Fruit fly (Drosophila melanogaster) whole organism, embryonic: ENCODE data around the gene mRpL19.

ENCODE experiments used
- Bteb2 ChIP-seq: fragments of 200-800 bp; sonication (Bioruptor generic); optimal IDR thresholded peaks from 2 replicates; lab custom pipeline; 2016; ENCODE audit warnings: missing biosample characterization, missing genetic modification characterization
- CG11504 ChIP-seq: fragments of 200-800 bp; sonication (Bioruptor generic); optimal IDR thresholded peaks from 3 replicates; lab custom pipeline; 2019; ENCODE audit warnings: missing biosample characterization, mild to moderate bottlenecking, missing genetic modification characterization, moderate library complexity
- CG11723 ChIP-seq: fragments of 200-800 bp; sonication (Bioruptor generic); optimal IDR thresholded peaks from 2 replicates; lab custom pipeline; 2017; ENCODE audit warnings: missing biosample characterization, mild to moderate bottlenecking, missing genetic modification characterization
- CG1602 ChIP-seq: fragments of 200-800 bp; sonication (Bioruptor generic); optimal IDR thresholded peaks from 3 replicates; lab custom pipeline; 2016; ENCODE audit warnings: missing biosample characterization, missing genetic modification characterization
- CG17361 ChIP-seq: fragments of 200-800 bp; sonication (Bioruptor generic); IDR thresholded peaks from 3 replicates; pipeline ENCODE4 v1.3.6; 2022; ENCODE audit warnings: missing biosample characterization, missing genetic modification characterization
- CG17385 ChIP-seq: fragments of 200-800 bp; sonication (Bioruptor generic); optimal IDR thresholded peaks from 3 replicates; lab custom pipeline; 2018; ENCODE audit warnings: missing biosample characterization, mild to moderate bottlenecking, missing genetic modification characterization
- CG18262 ChIP-seq: fragments of 200-800 bp; optimal IDR thresholded peaks from 3 replicates; lab custom pipeline; 2019; ENCODE audit warnings: missing biosample characterization, mild to moderate bottlenecking, missing genetic modification characterization, moderate library complexity
- CG18599 ChIP-seq: fragments of 200-800 bp; sonication (Bioruptor generic); optimal IDR thresholded peaks from 3 replicates; lab custom pipeline; 2017; ENCODE audit warnings: missing biosample characterization, missing genetic modification characterization, mild to moderate bottlenecking, moderate library complexity, missing genetic modification reagents
- CG2202 ChIP-seq: fragments of 200-800 bp; sonication (Bioruptor generic); optimal IDR thresholded peaks from 2 replicates; lab custom pipeline; 2018; ENCODE audit warnings: missing biosample characterization, mild to moderate bottlenecking, missing genetic modification characterization
- CG3726 ChIP-seq: fragments of 200-800 bp; sonication (Bioruptor generic); IDR thresholded peaks from 3 replicates; pipeline ENCODE4, ENCODE4 v1.3.6; 2022; ENCODE audit warnings: missing biosample characterization, missing genetic modification characterization
- CG5245 ChIP-seq: fragments of 200-800 bp; sonication (Bioruptor generic); optimal IDR thresholded peaks from 3 replicates; lab custom pipeline; 2016; ENCODE audit warnings: missing biosample characterization, missing genetic modification characterization
- D19A ChIP-seq: fragments of 200-800 bp; optimal IDR thresholded peaks from 3 replicates; lab custom pipeline; 2019; ENCODE audit warnings: missing biosample characterization, mild to moderate bottlenecking, missing genetic modification characterization, moderate library complexity
- D19B ChIP-seq: fragments of 200-800 bp; sonication (Bioruptor generic); optimal IDR thresholded peaks from 2 replicates; lab custom pipeline; 2017; ENCODE audit warnings: missing biosample characterization, mild to moderate bottlenecking, missing genetic modification characterization
- Eip74EF ChIP-seq, 2 experiments: fragments of 200-800 bp in 1 of 2; fragments of >200 bp in 1 of 2; sonication (Bioruptor generic) in 1 of 2; optimal IDR thresholded peaks; 2 replicates each; lab custom pipeline; 2017 to 2019; ENCODE audit warnings: missing biosample characterization in 2 of 2, missing genetic modification characterization in 2 of 2, mild to moderate bottlenecking in 1 of 2, moderate library complexity in 1 of 2
- Fer3 ChIP-seq: fragments of 200-800 bp; sonication (Bioruptor generic); optimal IDR thresholded peaks from 2 replicates; lab custom pipeline; 2018; ENCODE audit warnings: missing biosample characterization, mild to moderate bottlenecking, missing genetic modification characterization, moderate library complexity
- Hsf ChIP-seq: fragments of 200-800 bp; sonication (Bioruptor generic); optimal IDR thresholded peaks from 3 replicates; lab custom pipeline; 2016; ENCODE audit warnings: missing biosample characterization, missing genetic modification characterization
- Kr ChIP-seq: fragments of 200-800 bp; sonication (Bioruptor generic); optimal IDR thresholded peaks from 2 replicates; lab custom pipeline; 2017; ENCODE audit warnings: missing biosample characterization, mild to moderate bottlenecking, missing genetic modification characterization
- Myb ChIP-seq: fragments of 200-800 bp; sonication (Bioruptor generic); optimal IDR thresholded peaks from 2 replicates; lab custom pipeline; 2016; ENCODE audit warnings: missing biosample characterization, missing genetic modification characterization
- NC2α ChIP-seq: fragments of 200-800 bp; sonication (Bioruptor generic); optimal IDR thresholded peaks from 2 replicates; lab custom pipeline; 2016; ENCODE audit warnings: missing biosample characterization, missing genetic modification characterization
- Nf-YB ChIP-seq: fragments of 200-800 bp; sonication (Bioruptor generic); optimal IDR thresholded peaks from 3 replicates; lab custom pipeline; 2019; ENCODE audit warnings: missing biosample characterization, mild to moderate bottlenecking, missing genetic modification characterization, moderate library complexity
- Nf-YC ChIP-seq: fragments of 200-800 bp; optimal IDR thresholded peaks from 3 replicates; lab custom pipeline; 2019; ENCODE audit warnings: missing biosample characterization, mild to moderate bottlenecking, missing genetic modification characterization, moderate library complexity
- Pdp1 ChIP-seq, 2 experiments: fragments of 200-800 bp; sonication (Bioruptor generic); optimal IDR thresholded peaks; 3 replicates each; lab custom pipeline; 2016; ENCODE audit warnings: missing biosample characterization in 2 of 2, missing genetic modification characterization in 2 of 2, mild to moderate bottlenecking in 1 of 2, moderate library complexity in 1 of 2
- Side ChIP-seq: fragments of 200-800 bp; sonication (Bioruptor generic); optimal IDR thresholded peaks from 2 replicates; lab custom pipeline; 2016; ENCODE audit warnings: missing biosample characterization, missing genetic modification characterization
- Sox100B ChIP-seq: fragments of 200-800 bp; sonication (Bioruptor generic); optimal IDR thresholded peaks from 3 replicates; lab custom pipeline; 2018; ENCODE audit warnings: missing biosample characterization, mild to moderate bottlenecking, missing genetic modification characterization
- Sry-δ ChIP-seq: fragments of 200-800 bp; sonication (Bioruptor generic); optimal IDR thresholded peaks from 2 replicates; lab custom pipeline; 2016; ENCODE audit warnings: missing biosample characterization, missing genetic modification characterization
- abd-A ChIP-seq: fragments of 200-800 bp; sonication (Bioruptor generic); optimal IDR thresholded peaks from 3 replicates; lab custom pipeline; 2019; ENCODE audit warnings: missing biosample characterization, mild to moderate bottlenecking, missing genetic modification characterization, moderate library complexity
- al ChIP-seq: fragments of 200-800 bp; sonication (Bioruptor generic); IDR thresholded peaks from 2 replicates; pipeline ENCODE4 v1.3.6; 2022; ENCODE audit warnings: missing biosample characterization, missing genetic modification characterization
- caup ChIP-seq: fragments of 200-800 bp; sonication (Bioruptor generic); optimal IDR thresholded peaks from 3 replicates; lab custom pipeline; 2017; ENCODE audit warnings: missing biosample characterization, mild to moderate bottlenecking, missing genetic modification characterization, moderate library complexity; ENCODE audit not compliant: severe bottlenecking
- corto ChIP-seq: fragments of 200-800 bp; sonication (Bioruptor generic); optimal IDR thresholded peaks from 2 replicates; lab custom pipeline; 2016; ENCODE audit warnings: missing biosample characterization, mild to moderate bottlenecking, missing genetic modification characterization, moderate library complexity
- crc ChIP-seq: fragments of 200-800 bp; sonication (Bioruptor generic); optimal IDR thresholded peaks from 2 replicates; lab custom pipeline; 2016; ENCODE audit warnings: missing biosample characterization, missing genetic modification characterization
- ems ChIP-seq: fragments of 200-800 bp; sonication (Bioruptor generic); optimal IDR thresholded peaks from 3 replicates; lab custom pipeline; 2016; ENCODE audit warnings: missing biosample characterization, missing genetic modification characterization
- gem ChIP-seq: fragments of 200-800 bp; sonication (Bioruptor generic); optimal IDR thresholded peaks from 2 replicates; lab custom pipeline; 2019; ENCODE audit warnings: missing biosample characterization, mild to moderate bottlenecking, missing genetic modification characterization, moderate library complexity
- grn ChIP-seq: fragments of 200-800 bp; sonication (Bioruptor generic); optimal IDR thresholded peaks from 3 replicates; lab custom pipeline; 2017; ENCODE audit warnings: missing biosample characterization, missing genetic modification characterization
- gsb-n ChIP-seq: fragments of 200-800 bp; sonication (Bioruptor generic); optimal IDR thresholded peaks from 3 replicates; lab custom pipeline; 2018; ENCODE audit warnings: missing biosample characterization, mild to moderate bottlenecking, missing genetic modification characterization
- nau ChIP-seq: fragments of 200-800 bp; sonication (Bioruptor generic); optimal IDR thresholded peaks from 3 replicates; lab custom pipeline; 2017; ENCODE audit warnings: missing biosample characterization, mild to moderate bottlenecking, missing genetic modification characterization, missing genetic modification reagents
- oc ChIP-seq: fragments of 200-800 bp; sonication (Bioruptor generic); optimal IDR thresholded peaks from 2 replicates; lab custom pipeline; 2018; ENCODE audit warnings: missing biosample characterization, mild to moderate bottlenecking, missing genetic modification characterization, moderate library complexity
- onecut ChIP-seq: fragments of 200-800 bp; sonication (Bioruptor generic); IDR thresholded peaks from 2 replicates; pipeline ENCODE4 v1.3.6; 2022; ENCODE audit warnings: missing biosample characterization, missing genetic modification characterization
- pros ChIP-seq: fragments of 200-800 bp; sonication (Bioruptor generic); optimal IDR thresholded peaks from 3 replicates; lab custom pipeline; 2019; ENCODE audit warnings: missing biosample characterization, mild to moderate bottlenecking, missing genetic modification characterization, moderate library complexity
- scrt ChIP-seq: fragments of 200-800 bp; sonication (Bioruptor generic); optimal IDR thresholded peaks from 2 replicates; lab custom pipeline; 2018; ENCODE audit warnings: missing biosample characterization, mild to moderate bottlenecking, missing genetic modification characterization, moderate library complexity
- sens ChIP-seq: fragments of 200-800 bp; sonication (Bioruptor generic); peaks from one replicate; lab custom pipeline; 2016; ENCODE audit warnings: missing biosample characterization, missing genetic modification characterization
- seq ChIP-seq: fragments of 200-800 bp; sonication (Bioruptor generic); IDR thresholded peaks from 2 replicates; pipeline ENCODE4 v1.3.6; 2022; ENCODE audit warnings: missing biosample characterization, missing genetic modification characterization
- sqz ChIP-seq: fragments of 200-800 bp; sonication (Bioruptor generic); optimal IDR thresholded peaks from 3 replicates; lab custom pipeline; 2018; ENCODE audit warnings: missing biosample characterization, mild to moderate bottlenecking, missing genetic modification characterization
- sr ChIP-seq: fragments of 200-800 bp; sonication (Bioruptor generic); IDR thresholded peaks from 3 replicates; pipeline ENCODE4 v1.3.6; 2022; ENCODE audit warnings: missing biosample characterization, missing genetic modification characterization
- tll ChIP-seq, 2 experiments: fragments of 200-800 bp in 1 of 2; fragments of >200 bp in 1 of 2; sonication (Bioruptor generic) in 1 of 2; optimal IDR thresholded peaks; 2 replicates each; lab custom pipeline; 2017 to 2019; ENCODE audit warnings: missing biosample characterization in 2 of 2, missing genetic modification characterization in 2 of 2, mild to moderate bottlenecking in 1 of 2, moderate library complexity in 1 of 2
- vnd ChIP-seq: fragments of 200-800 bp; sonication (Bioruptor generic); IDR thresholded peaks from 3 replicates; pipeline ENCODE4 v1.3.6; 2022; ENCODE audit warnings: missing biosample characterization, missing genetic modification characterization; ENCODE audit not compliant: partially characterized antibody
- wek ChIP-seq: fragments of 200-800 bp; sonication (Bioruptor generic); optimal IDR thresholded peaks from 3 replicates; lab custom pipeline; 2018; ENCODE audit warnings: missing biosample characterization, mild to moderate bottlenecking, missing genetic modification characterization, moderate library complexity
- z ChIP-seq: fragments of 200-800 bp; sonication (Bioruptor generic); IDR thresholded peaks from 3 replicates; pipeline ENCODE4 v1.3.6; 2022; ENCODE audit warnings: missing biosample characterization, missing genetic modification characterization

The mRpL19 gene

DNA sequence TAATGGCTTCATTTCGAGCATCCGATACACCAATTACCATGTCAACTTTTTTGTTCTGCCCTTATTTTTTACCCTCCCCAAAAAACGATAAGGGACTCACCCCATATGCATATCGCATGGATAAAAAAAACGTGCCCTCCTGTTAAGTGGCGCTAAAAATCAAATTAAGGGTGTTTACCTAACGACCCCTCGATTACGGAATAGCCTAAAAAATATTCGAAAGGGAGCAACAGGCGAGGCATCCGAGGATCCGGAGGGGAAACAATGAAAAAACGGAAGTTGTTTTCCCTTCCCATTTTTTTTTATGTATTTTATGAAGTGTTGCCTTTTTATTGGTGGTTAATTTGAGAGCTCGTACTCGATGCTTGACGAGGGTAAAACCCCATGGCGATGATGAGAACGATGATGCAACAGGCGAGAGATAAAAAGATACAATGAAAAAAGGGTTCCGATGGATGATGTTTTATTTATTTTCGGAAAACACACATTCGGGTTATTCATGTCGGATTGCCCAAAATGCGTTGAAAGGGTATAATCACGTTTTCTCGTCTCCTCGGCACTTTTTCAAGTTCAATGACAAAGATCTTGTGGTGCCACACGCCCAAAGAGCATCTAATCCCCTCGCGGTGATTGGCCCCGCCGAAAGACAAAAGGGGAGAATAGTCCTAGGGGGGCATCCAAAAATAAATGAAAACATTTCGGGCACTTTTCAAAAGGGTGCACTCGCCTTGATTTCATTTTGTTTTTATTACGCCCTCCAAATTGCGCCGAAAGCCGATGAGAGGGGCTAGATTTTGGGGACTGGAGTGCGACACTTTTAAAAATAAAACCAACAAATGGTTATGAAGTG is 10.6 kb downstream of the mRpL19 start, which contains the start of gene CG44227:
TSS of gene CG44227 (minus strand) at position 849 of the 850 bp plus-strand sequence.
- TF ChIP-seq oc (tag; lab: Kevin White, UChicago) (no peak), crc (no peak), gsb-n (peak; percentile 47), sens (GFP tag; lab: Kevin White, UChicago) (peak; percentile 67), z (GFP tag; lab: Robert Waterston, UW) (peak; percentile 26; the same call in 1 of the 3 replicates), grn (peak; percentile 3), Kr (GFP tag; lab: Kevin White, UChicago) (peak; percentile 95), CG18262 (no peak), Pdp1 (GFP tag; optimal IDR thresholded peaks at IDR 0.05; lab: Kevin White, UChicago) (peak in 1 of 2 experiments; percentile 10), CG17385 (GFP tag; lab: Kevin White, UChicago) (no peak), scrt (peak; percentile 80), D19A (peak; percentile 68), al (GFP tag; lab: Robert Waterston, UW) (no peak), Nf-YC (tag; lab: Kevin White, UChicago) (peak; percentile 49), sqz (GFP tag; lab: Kevin White, UChicago) (peak; percentile 97), Fer3 (tag; lab: Kevin White, UChicago) (no peak), CG5245 (GFP tag; lab: Kevin White, UChicago) (no peak), CG11723 (GFP tag; lab: Kevin White, UChicago) (no peak), ems (GFP tag; lab: Kevin White, UChicago) (no peak), Sox100B (no peak), tll (GFP tag; optimal IDR thresholded peaks at IDR 0.05; lab: Kevin White, UChicago) (peak in 1 of 2 experiments; percentile 26), Nf-YB (GFP tag; lab: Kevin White, UChicago) (peak; percentile 90), pros (GFP tag; lab: Kevin White, UChicago) (peak; percentile 32), CG1602 (GFP tag; lab: Kevin White, UChicago) (no peak)

DNA sequence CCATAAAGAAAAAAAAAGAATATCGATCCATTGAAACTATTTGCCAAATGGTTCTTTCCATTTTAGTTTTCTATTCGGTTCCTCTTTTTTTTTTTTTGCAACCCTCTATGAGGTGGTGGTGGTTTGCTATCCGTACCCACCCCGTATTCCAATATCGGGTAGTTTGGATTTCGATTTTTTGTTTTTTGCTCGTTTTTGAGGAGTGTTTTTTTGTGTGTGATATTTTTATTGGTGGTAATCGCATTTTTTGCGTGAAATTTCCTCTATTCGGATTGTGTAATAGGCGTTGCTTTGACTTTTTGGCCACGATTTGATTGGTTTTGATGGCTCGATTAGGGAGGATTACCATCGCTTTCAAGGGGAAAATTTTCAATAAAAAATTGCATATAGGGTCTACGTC is 12.5 kb downstream of the mRpL19 start:
- TF ChIP-seq Myb (GFP tag; lab: Kevin White, UChicago) (no peak), oc (tag; lab: Kevin White, UChicago) (no peak), Eip74EF (GFP tag; optimal IDR thresholded peaks at IDR 0.05; lab: Kevin White, UChicago) (no peak), CG17361 (no peak), corto (GFP tag; lab: Kevin White, UChicago) (no peak), Nf-YC (tag; lab: Kevin White, UChicago) (peak; percentile 73), wek (GFP tag; lab: Kevin White, UChicago) (no peak), NC2α (no peak), Sry-δ (GFP tag; lab: Kevin White, UChicago) (no peak), sr (GFP tag; lab: Robert Waterston, UW) (no peak), gem (tag; lab: Kevin White, UChicago) (no peak), seq (GFP tag; lab: Robert Waterston, UW) (peak; percentile 9; the same call in 1 of the 2 replicates), Hsf (GFP tag; lab: Kevin White, UChicago) (no peak), onecut (peak; percentile 62; the same call in 1 of the 2 replicates), CG3726 (GFP tag; lab: Robert Waterston, UW) (no peak), abd-A (tag; lab: Kevin White, UChicago) (no peak), Side (no peak), vnd (GFP tag; lab: Robert Waterston, UW) (no peak), Bteb2 (GFP tag; lab: Kevin White, UChicago) (no peak), CG18599 (GFP tag; lab: Kevin White, UChicago) (no peak), CG2202 (no peak), caup (GFP tag; lab: Kevin White, UChicago) (no peak), sqz (GFP tag; lab: Kevin White, UChicago) (peak; percentile 85), Nf-YB (GFP tag; lab: Kevin White, UChicago) (peak; percentile 85), CG11504 (no peak), nau (no peak), D19B (no peak)
